Fruit fly (Drosophila melanogaster) whole organism, embryonic: ENCODE measurements around the gene msopa.
A peak's percentile ranks its signal among the peaks of the same experiment; 100 is the strongest.

Experiments used
- B-H2 ChIP-seq: fragments of 200-800 bp; sonication (Bioruptor generic); optimal IDR thresholded peaks from 2 replicates; lab custom pipeline; 2018; ENCODE audit warnings: missing biosample characterization, mild to moderate bottlenecking, missing genetic modification characterization
- BEAF-32 ChIP-seq: fragments of 200-800 bp; sonication (Bioruptor generic); optimal IDR thresholded peaks from 3 replicates; lab custom pipeline; 2017; ENCODE audit warnings: missing biosample characterization, missing genetic modification characterization, mild to moderate bottlenecking, moderate library complexity, missing genetic modification reagents
- CG10959 ChIP-seq: fragments of 200-800 bp; sonication (Bioruptor generic); IDR thresholded peaks from 2 replicates; pipeline ENCODE4 v1.3.6; 2022; ENCODE audit warnings: missing biosample characterization, missing genetic modification characterization
- CG12236 ChIP-seq: fragments of 200-800 bp; sonication (Bioruptor generic); optimal IDR thresholded peaks from 2 replicates; lab custom pipeline; 2016; ENCODE audit warnings: missing biosample characterization, missing genetic modification characterization
- CG14441 ChIP-seq: fragments of 200-800 bp; sonication (Bioruptor generic); IDR thresholded peaks from 2 replicates; pipeline ENCODE4 v1.3.6; 2022; ENCODE audit warnings: missing biosample characterization, missing genetic modification characterization
- CG14710 ChIP-seq: fragments of 200-800 bp; sonication (Bioruptor generic); optimal IDR thresholded peaks from 3 replicates; lab custom pipeline; 2019; ENCODE audit warnings: missing biosample characterization, mild to moderate bottlenecking, missing genetic modification characterization, moderate library complexity
- CG14860 ChIP-seq: fragments of 200-800 bp; sonication (Bioruptor generic); IDR thresholded peaks from 3 replicates; pipeline ENCODE4 v1.3.6; 2022; ENCODE audit warnings: missing biosample characterization, missing genetic modification characterization; ENCODE audit not compliant: partially characterized antibody
- CG1647 ChIP-seq: fragments of 200-800 bp; sonication (Bioruptor generic); optimal IDR thresholded peaks from 3 replicates; lab custom pipeline; 2016; ENCODE audit warnings: missing biosample characterization, missing genetic modification characterization
- CG1792 ChIP-seq: fragments of 200-800 bp; sonication (Bioruptor generic); optimal IDR thresholded peaks from 2 replicates; lab custom pipeline; 2016; ENCODE audit warnings: missing biosample characterization, missing genetic modification characterization
- CG2116 ChIP-seq: fragments of 200-800 bp; sonication (Bioruptor generic); optimal IDR thresholded peaks from 3 replicates; lab custom pipeline; 2018; ENCODE audit warnings: missing biosample characterization, mild to moderate bottlenecking, missing genetic modification characterization
- CG3163 ChIP-seq: fragments of 200-800 bp; sonication (Bioruptor generic); optimal IDR thresholded peaks from 3 replicates; lab custom pipeline; 2016; ENCODE audit warnings: missing biosample characterization, missing genetic modification characterization
- CG3847 ChIP-seq: fragments of 200-800 bp; sonication (Bioruptor generic); IDR thresholded peaks from 2 replicates; pipeline ENCODE4 v1.3.6; 2022; ENCODE audit warnings: missing biosample characterization, missing genetic modification characterization
- CG42726 ChIP-seq: fragments of 200-800 bp; sonication (Bioruptor generic); IDR thresholded peaks from 2 replicates; pipeline ENCODE4 v1.3.6; 2022; ENCODE audit warnings: missing biosample characterization, missing genetic modification characterization; ENCODE audit not compliant: partially characterized antibody
- CG6272 ChIP-seq: fragments of 200-800 bp; sonication (Bioruptor generic); IDR thresholded peaks from 2 replicates; pipeline ENCODE4 v1.3.6; 2022; ENCODE audit warnings: missing biosample characterization, missing genetic modification characterization
- CG6765 ChIP-seq: fragments of 200-800 bp; sonication (Bioruptor generic); optimal IDR thresholded peaks from 3 replicates; lab custom pipeline; 2017; ENCODE audit warnings: missing biosample characterization, mild to moderate bottlenecking, missing genetic modification characterization
- CG7963 ChIP-seq: fragments of 200-800 bp; sonication (Bioruptor generic); IDR thresholded peaks from 3 replicates; pipeline ENCODE4 v1.3.6; 2022; ENCODE audit warnings: missing biosample characterization, missing genetic modification characterization; ENCODE audit not compliant: partially characterized antibody
- CG9797 ChIP-seq: fragments of 200-800 bp; sonication (Bioruptor generic); optimal IDR thresholded peaks from 3 replicates; lab custom pipeline; 2018; ENCODE audit warnings: missing biosample characterization, mild to moderate bottlenecking, missing genetic modification characterization
- D19A ChIP-seq: fragments of 200-800 bp; optimal IDR thresholded peaks from 3 replicates; lab custom pipeline; 2019; ENCODE audit warnings: missing biosample characterization, mild to moderate bottlenecking, missing genetic modification characterization, moderate library complexity
- Dek ChIP-seq: fragments of 200-800 bp; sonication (Bioruptor generic); optimal IDR thresholded peaks from 3 replicates; lab custom pipeline; 2019; ENCODE audit warnings: missing biosample characterization, mild to moderate bottlenecking, missing genetic modification characterization, moderate library complexity
- Dfd ChIP-seq, 2 experiments: fragments of >200 bp; optimal IDR thresholded peaks; 2 replicates each; lab custom pipeline; 2017; ENCODE audit warnings: missing biosample characterization in 2 of 2, missing genetic modification characterization in 2 of 2
- Dref ChIP-seq: fragments of 200-800 bp; sonication (Bioruptor generic); IDR thresholded peaks from 2 replicates; pipeline ENCODE4 v1.3.6; 2022; ENCODE audit warnings: missing biosample characterization, missing genetic modification characterization
- HmgD ChIP-seq: fragments of 200-800 bp; sonication (Bioruptor generic); optimal IDR thresholded peaks from 3 replicates; lab custom pipeline; 2016; ENCODE audit warnings: missing biosample characterization, missing genetic modification characterization
- Hr39 ChIP-seq: fragments of >200 bp; optimal IDR thresholded peaks from 2 replicates; lab custom pipeline; 2017
- Hr51 ChIP-seq, 2 experiments: fragments of 200-800 bp; sonication (Bioruptor generic); optimal IDR thresholded peaks; 2 replicates in 1 of 2; 3 replicates in 1 of 2; lab custom pipeline; 2016 to 2018; ENCODE audit warnings: missing biosample characterization in 2 of 2, missing genetic modification characterization in 2 of 2, mild to moderate bottlenecking in 1 of 2, moderate library complexity in 1 of 2
- Lhr ChIP-seq: fragments of 200-800 bp; sonication (Bioruptor generic); optimal IDR thresholded peaks from 3 replicates; lab custom pipeline; 2017; ENCODE audit warnings: mild to moderate bottlenecking, missing biosample characterization, missing genetic modification reagents, missing genetic modification characterization
- MBD-R2 ChIP-seq: fragments of 200-800 bp; sonication (Bioruptor generic); IDR thresholded peaks from 2 replicates; pipeline ENCODE4 v1.3.6; 2022; ENCODE audit warnings: missing biosample characterization, missing genetic modification characterization
- MESR4 ChIP-seq: fragments of 200-800 bp; sonication (Bioruptor generic); optimal IDR thresholded peaks from 2 replicates; lab custom pipeline; 2018; ENCODE audit warnings: missing biosample characterization, mild to moderate bottlenecking, missing genetic modification characterization, moderate library complexity
- Meics ChIP-seq: fragments of 200-800 bp; sonication (Bioruptor generic); optimal IDR thresholded peaks from 2 replicates; lab custom pipeline; 2017; ENCODE audit warnings: missing biosample characterization, mild to moderate bottlenecking, missing genetic modification characterization
- Mes4 ChIP-seq: fragments of 200-800 bp; sonication (Bioruptor generic); optimal IDR thresholded peaks from 2 replicates; lab custom pipeline; 2016; ENCODE audit warnings: missing biosample characterization, missing genetic modification characterization
- Rfx ChIP-seq: fragments of 200-800 bp; sonication (Bioruptor generic); IDR thresholded peaks from 2 replicates; pipeline ENCODE4 v1.3.6; 2022; ENCODE audit warnings: missing biosample characterization, missing genetic modification characterization
- Scr ChIP-seq: fragments of 200-800 bp; sonication (Bioruptor generic); IDR thresholded peaks from 2 replicates; pipeline ENCODE4 v1.3.6; 2022; ENCODE audit warnings: missing biosample characterization, missing genetic modification characterization; ENCODE audit not compliant: partially characterized antibody
- Stat92E ChIP-seq, 3 experiments: fragments of >200 bp in 2 of 3; fragments of 200-800 bp in 1 of 3; sonication (Bioruptor generic) in 1 of 3; optimal IDR thresholded peaks; 2 replicates each; lab custom pipeline; 2017 to 2019; ENCODE audit warnings: missing biosample characterization in 3 of 3, missing genetic modification characterization in 3 of 3, mild to moderate bottlenecking in 1 of 3, moderate library complexity in 1 of 3
- al ChIP-seq: fragments of 200-800 bp; sonication (Bioruptor generic); IDR thresholded peaks from 2 replicates; pipeline ENCODE4 v1.3.6; 2022; ENCODE audit warnings: missing biosample characterization, missing genetic modification characterization
- bigmax ChIP-seq: fragments of 200-800 bp; sonication (Bioruptor generic); optimal IDR thresholded peaks from 2 replicates; lab custom pipeline; 2018; ENCODE audit warnings: missing biosample characterization, mild to moderate bottlenecking, missing genetic modification characterization
- chm ChIP-seq: fragments of 200-800 bp; sonication (Bioruptor generic); IDR thresholded peaks from 2 replicates; pipeline ENCODE4 v1.3.6; 2022; ENCODE audit warnings: missing biosample characterization, missing genetic modification characterization
- ci ChIP-seq: fragments of 200-800 bp; sonication (Bioruptor generic); IDR thresholded peaks from 3 replicates; pipeline ENCODE4 v1.3.6; 2022; ENCODE audit warnings: missing biosample characterization, missing genetic modification characterization
- fu2 ChIP-seq: fragments of 200-800 bp; sonication (Bioruptor generic); optimal IDR thresholded peaks from 2 replicates; lab custom pipeline; 2016; ENCODE audit warnings: missing biosample characterization, missing genetic modification characterization
- hb ChIP-seq: fragments of 200-800 bp; sonication (Bioruptor generic); IDR thresholded peaks from 3 replicates; pipeline ENCODE4 v1.3.6; 2022; ENCODE audit warnings: missing biosample characterization, missing genetic modification characterization; ENCODE audit not compliant: partially characterized antibody
- her ChIP-seq: fragments of 200-800 bp; sonication (Bioruptor generic); optimal IDR thresholded peaks from 2 replicates; lab custom pipeline; 2016; ENCODE audit warnings: missing biosample characterization, missing genetic modification characterization
- jing ChIP-seq: fragments of 200-800 bp; sonication (Bioruptor generic); optimal IDR thresholded peaks from 2 replicates; lab custom pipeline; 2018; ENCODE audit warnings: missing biosample characterization, mild to moderate bottlenecking, missing genetic modification characterization
- lbe ChIP-seq: fragments of 200-800 bp; sonication (Bioruptor generic); optimal IDR thresholded peaks from 2 replicates; lab custom pipeline; 2016; ENCODE audit warnings: missing biosample characterization, mild to moderate bottlenecking, missing genetic modification characterization
- lilli ChIP-seq: fragments of 200-800 bp; sonication (Bioruptor generic); optimal IDR thresholded peaks from 3 replicates; lab custom pipeline; 2016; ENCODE audit warnings: missing biosample characterization, missing genetic modification characterization
- lov ChIP-seq, 2 experiments: fragments of 200-800 bp in 1 of 2; fragments of >200 bp in 1 of 2; sonication (Bioruptor generic) in 1 of 2; IDR thresholded peaks in 1 of 2; optimal IDR thresholded peaks in 1 of 2; 2 replicates in 1 of 2; 3 replicates in 1 of 2; pipeline versions ENCODE4 v1.3.6 to Lab custom; 2017 to 2022; ENCODE audit warnings: missing biosample characterization in 1 of 2, missing genetic modification characterization in 1 of 2
- mam ChIP-seq: fragments of 200-800 bp; sonication (Bioruptor generic); optimal IDR thresholded peaks from 3 replicates; lab custom pipeline; 2016; ENCODE audit warnings: missing biosample characterization, missing genetic modification characterization
- p53 ChIP-seq: fragments of 200-800 bp; sonication (Bioruptor generic); optimal IDR thresholded peaks from 2 replicates; lab custom pipeline; 2016; ENCODE audit warnings: missing biosample characterization, missing genetic modification characterization
- sc ChIP-seq, 3 experiments: fragments of >200 bp in 2 of 3; fragments of 200-800 bp in 1 of 3; sonication (Bioruptor generic) in 1 of 3; optimal IDR thresholded peaks; 2 replicates in 2 of 3; 3 replicates in 1 of 3; lab custom pipeline; 2017; ENCODE audit warnings: mild to moderate bottlenecking in 1 of 3, missing biosample characterization in 1 of 3, missing genetic modification characterization in 1 of 3, missing genetic modification reagents in 1 of 3
- sens ChIP-seq: fragments of 200-800 bp; sonication (Bioruptor generic); peaks from one replicate; lab custom pipeline; 2016; ENCODE audit warnings: missing biosample characterization, missing genetic modification characterization
- sim ChIP-seq: fragments of 200-800 bp; sonication (Bioruptor generic); IDR thresholded peaks from 2 replicates; pipeline ENCODE4 v1.3.6; 2022; ENCODE audit warnings: missing biosample characterization, missing genetic modification characterization
- slbo ChIP-seq: fragments of 200-800 bp; sonication (Bioruptor generic); IDR thresholded peaks from 2 replicates; pipeline ENCODE4 v1.3.6; 2022; ENCODE audit warnings: missing biosample characterization, missing genetic modification characterization
- stc ChIP-seq: fragments of 200-800 bp; sonication (Bioruptor generic); IDR thresholded peaks from 2 replicates; pipeline ENCODE4 v1.3.6; 2022; ENCODE audit warnings: missing biosample characterization, missing genetic modification characterization

Gene msopa

dm6 chr3L:22065694-22066093, 16.8 kb upstream of the msopa start, which contains the start of gene CG14561 (continued):
- TF ChIP-seq CG9797 (GFP tag; lab: Kevin White, UChicago), result peak; percentile 45
- TF ChIP-seq CG6765 (GFP tag; lab: Kevin White, UChicago), result no peak
- TF ChIP-seq CG42726 (GFP tag; lab: Robert Waterston, UW), result peak; percentile 94
- TF ChIP-seq Mes4 (GFP tag; lab: Kevin White, UChicago), result no peak
- TF ChIP-seq bigmax (GFP tag; lab: Kevin White, UChicago), result peak; percentile 56
- no peak for TF ChIP-seq Dek (tag; lab: Kevin White, UChicago)
- TF ChIP-seq MESR4 (GFP tag; lab: Kevin White, UChicago), result peak; percentile 66
- TF ChIP-seq slbo (GFP tag; lab: Robert Waterston, UW), result peak; percentile 47; the same call in 1 of the 2 replicates
- peak; percentile 18 for TF ChIP-seq CG1647 (GFP tag; lab: Kevin White, UChicago)
- TF ChIP-seq Meics (GFP tag; lab: Kevin White, UChicago), result peak; percentile 81
- TF ChIP-seq Dref, result peak; percentile 51
- TF ChIP-seq Stat92E (GFP tag; optimal IDR thresholded peaks at IDR 0.05; lab: Kevin White, UChicago), result no peak
- peak; percentile 64 for TF ChIP-seq Rfx
- peak; percentile 13 for TF ChIP-seq B-H2
- no peak for TF ChIP-seq CG12236 (GFP tag; lab: Kevin White, UChicago)
- TF ChIP-seq fu2 (GFP tag; lab: Kevin White, UChicago), result peak; percentile 22
- TF ChIP-seq HmgD (GFP tag; lab: Kevin White, UChicago), result peak; percentile 63
- TF ChIP-seq sc (optimal IDR thresholded peaks at IDR 0.05; lab: Kevin White, UChicago), result no peak
- TF ChIP-seq sc (GFP tag; optimal IDR thresholded peaks at IDR 0.05; lab: Kevin White, UChicago), result no peak
- peak; percentile 29 for TF ChIP-seq Lhr (GFP tag; lab: Kevin White, UChicago)
- no peak for TF ChIP-seq CG1792
- peak; percentile 33; the same call in 1 of the 2 replicates for TF ChIP-seq CG3847 (GFP tag; lab: Robert Waterston, UW)
- TF ChIP-seq lov (optimal IDR thresholded peaks at IDR 0.05; lab: Kevin White, UChicago), result no peak
- peak; percentile 73; the same call in 1 of the 3 replicates for TF ChIP-seq lov (GFP tag; IDR thresholded peaks at IDR 0.05; lab: Robert Waterston, UW)
- no peak for TF ChIP-seq CG10959 (GFP tag; lab: Robert Waterston, UW)
- peak; percentile 40 for TF ChIP-seq mam
- peak; percentile 91 for TF ChIP-seq sens (GFP tag; lab: Kevin White, UChicago)
- peak; percentile 89 for TF ChIP-seq CG7963
- TF ChIP-seq al (GFP tag; lab: Robert Waterston, UW), result no peak
- no peak for TF ChIP-seq Dfd (GFP tag; optimal IDR thresholded peaks at IDR 0.05; lab: Kevin White, UChicago)
- no peak for TF ChIP-seq CG14441 (GFP tag; lab: Robert Waterston, UW)
- TF ChIP-seq lbe, result no peak
- TF ChIP-seq Hr51 (GFP tag; optimal IDR thresholded peaks at IDR 0.05; lab: Kevin White, UChicago), result no peak
- TF ChIP-seq hb, result peak; percentile 88
- TF ChIP-seq stc (GFP tag; lab: Robert Waterston, UW), result no peak
- TF ChIP-seq D19A (tag; lab: Kevin White, UChicago), result no peak
- TF ChIP-seq jing (GFP tag; lab: Kevin White, UChicago), result no peak
- peak; percentile 63 for TF ChIP-seq lilli (GFP tag; lab: Kevin White, UChicago)
- peak; percentile 34; the same call in 2 of the 3 replicates for TF ChIP-seq ci (GFP tag; lab: Robert Waterston, UW)
- TF ChIP-seq CG3163 (GFP tag; lab: Kevin White, UChicago), result no peak
- peak; percentile 50 for TF ChIP-seq CG2116
- TF ChIP-seq sim (GFP tag; lab: Robert Waterston, UW), result no peak
- TF ChIP-seq CG6272 (GFP tag; lab: Robert Waterston, UW), result peak; percentile 37; the same call in 1 of the 2 replicates
- TF ChIP-seq BEAF-32, result peak; percentile 92
- peak; percentile 93 for TF ChIP-seq Scr (GFP tag; lab: Robert Waterston, UW)
- TF ChIP-seq CG14710, result peak; percentile 54
- TF ChIP-seq her (GFP tag; lab: Kevin White, UChicago), result peak; percentile 40
- TF ChIP-seq CG14860 (GFP tag; lab: Robert Waterston, UW), result peak; percentile 92
- TF ChIP-seq chm, result peak; percentile 30; the same call in 1 of the 2 replicates
- peak; percentile 92 for TF ChIP-seq MBD-R2
- TF ChIP-seq Hr39 (lab: Kevin White, UChicago), result no peak
- TF ChIP-seq p53 (GFP tag; lab: Kevin White, UChicago), result peak; percentile 2
